Worm (Caenorhabditis elegans) whole organism, mixed stage, embryonic: Measurements from ENCODE around the gene Y116A8C.29.
"Not testable (repeated sequence)": the region's sequence is repeated elsewhere in the genome, so short reads cannot be mapped to it uniquely, and the experiment has no call there.

Source experiments
- M03D4.4 ChIP-seq: sonication (generic microtip); optimal IDR thresholded peaks from 2 replicates; lab custom pipeline; 2017; ENCODE audit warnings: mild to moderate bottlenecking, missing genetic modification characterization, missing compliant biosample characterization
- bed-3 ChIP-seq: fragments of 200-800 bp; sonication (Bioruptor generic); optimal IDR thresholded peaks from 3 replicates; lab custom pipeline; 2018; ENCODE audit warnings: mild to moderate bottlenecking, missing genetic modification characterization, moderate library complexity, missing compliant biosample characterization
- blmp-1 ChIP-seq: fragments of 150-350 bp; optimal IDR thresholded peaks from 2 replicates; lab custom pipeline; 2014; ENCODE audit warnings: missing biosample characterization, missing genetic modification characterization
- ceh-39 ChIP-seq: fragments of 150-350 bp; optimal IDR thresholded peaks from 2 replicates; lab custom pipeline; 2014; ENCODE audit warnings: missing biosample characterization, missing genetic modification characterization
- ceh-43 ChIP-seq: fragments of 200-800 bp; sonication (Bioruptor generic); optimal IDR thresholded peaks from 2 replicates; lab custom pipeline; 2018; ENCODE audit warnings: mild to moderate bottlenecking, missing genetic modification characterization, moderate library complexity, missing compliant biosample characterization
- ceh-83 ChIP-seq: fragments of 200-800 bp; sonication (Bioruptor generic); optimal IDR thresholded peaks from 2 replicates; lab custom pipeline; 2018; ENCODE audit warnings: mild to moderate bottlenecking, missing genetic modification characterization, missing compliant biosample characterization
- cnd-1 ChIP-seq: fragments of 200-800 bp; sonication (Bioruptor generic); optimal IDR thresholded peaks from 2 replicates; lab custom pipeline; 2018; ENCODE audit warnings: mild to moderate bottlenecking, missing genetic modification characterization, missing compliant biosample characterization
- drap-1 ChIP-seq: fragments of 200-800 bp; sonication (Bioruptor generic); optimal IDR thresholded peaks from 3 replicates; lab custom pipeline; 2018; ENCODE audit warnings: mild to moderate bottlenecking, missing genetic modification characterization, missing compliant biosample characterization
- elt-1 ChIP-seq: sonication (generic microtip); optimal IDR thresholded peaks from 2 replicates; lab custom pipeline; 2017; ENCODE audit warnings: missing genetic modification characterization, mild to moderate bottlenecking, missing compliant biosample characterization, antibody characterized with exemption, moderate library complexity, borderline replicate concordance; ENCODE audit not compliant: insufficient read depth
- elt-3 ChIP-seq: fragments of 150-350 bp; optimal IDR thresholded peaks from 2 replicates; lab custom pipeline; 2014; ENCODE audit warnings: missing biosample characterization, missing genetic modification characterization
- flh-1 ChIP-seq: fragments of 200-800 bp; sonication (Bioruptor generic); optimal IDR thresholded peaks from 2 replicates; lab custom pipeline; 2018; ENCODE audit warnings: mild to moderate bottlenecking, missing genetic modification characterization, moderate library complexity, missing compliant biosample characterization
- ham-2 ChIP-seq: fragments of 200-800 bp; sonication (Bioruptor generic); optimal IDR thresholded peaks from 2 replicates; lab custom pipeline; 2018; ENCODE audit warnings: mild to moderate bottlenecking, missing genetic modification characterization, missing compliant biosample characterization
- hlh-1 ChIP-seq: fragments of 150-350 bp; optimal IDR thresholded peaks from 2 replicates; lab custom pipeline; 2014; ENCODE audit warnings: missing biosample characterization, missing genetic modification reagents, missing genetic modification characterization
- lin-32 ChIP-seq: fragments of 200-800 bp; sonication (Bioruptor generic); optimal IDR thresholded peaks from 2 replicates; lab custom pipeline; 2018; ENCODE audit warnings: mild to moderate bottlenecking, missing genetic modification characterization, missing compliant biosample characterization
- lsy-2 ChIP-seq: fragments of 150-350 bp; optimal IDR thresholded peaks from 2 replicates; lab custom pipeline; 2014; ENCODE audit warnings: missing biosample characterization, missing genetic modification characterization
- mab-5 ChIP-seq: fragments of 150-350 bp; optimal IDR thresholded peaks from 2 replicates; lab custom pipeline; 2014; ENCODE audit warnings: missing biosample characterization, missing genetic modification characterization
- mep-1 ChIP-seq: fragments of 150-350 bp; optimal IDR thresholded peaks from 2 replicates; lab custom pipeline; 2017; ENCODE audit warnings: missing biosample characterization, missing genetic modification reagents, missing genetic modification characterization, inconsistent platforms
- mls-2 ChIP-seq: sonication (generic microtip); optimal IDR thresholded peaks from 2 replicates; lab custom pipeline; 2016; ENCODE audit warnings: mild to moderate bottlenecking, missing genetic modification characterization, moderate library complexity, missing compliant biosample characterization
- nhr-12 ChIP-seq: fragments of 150-350 bp; optimal IDR thresholded peaks from 2 replicates; lab custom pipeline; 2014; ENCODE audit warnings: missing biosample characterization, missing genetic modification characterization
- nhr-2 ChIP-seq: fragments of 150-350 bp; optimal IDR thresholded peaks from 2 replicates; lab custom pipeline; 2014; ENCODE audit warnings: missing biosample characterization, missing genetic modification characterization
- nhr-237 ChIP-seq: fragments of 150-350 bp; optimal IDR thresholded peaks from 2 replicates; lab custom pipeline; 2014; ENCODE audit warnings: missing biosample characterization, missing genetic modification characterization
- nhr-28 ChIP-seq: fragments of 150-350 bp; optimal IDR thresholded peaks from 2 replicates; lab custom pipeline; 2014; ENCODE audit warnings: missing biosample characterization, missing genetic modification characterization
- nhr-76 ChIP-seq: sonication (generic microtip); optimal IDR thresholded peaks from 2 replicates; lab custom pipeline; 2017; ENCODE audit warnings: missing biosample characterization, missing genetic modification characterization
- pha-4 ChIP-seq: fragments of 150-350 bp; optimal IDR thresholded peaks from 2 replicates; lab custom pipeline; 2018; ENCODE audit warnings: missing biosample characterization, missing genetic modification reagents, missing genetic modification characterization
- sem-2 ChIP-seq: fragments of 200-800 bp; sonication (Bioruptor generic); optimal IDR thresholded peaks from 2 replicates; lab custom pipeline; 2018; ENCODE audit warnings: mild to moderate bottlenecking, missing genetic modification characterization, missing compliant biosample characterization
- snpc-4 ChIP-seq: fragments of 150-350 bp; optimal IDR thresholded peaks from 2 replicates; lab custom pipeline; 2014; ENCODE audit warnings: missing biosample characterization, missing genetic modification characterization
- sptf-1 ChIP-seq: sonication (generic microtip); optimal IDR thresholded peaks from 2 replicates; lab custom pipeline; 2017; ENCODE audit warnings: mild to moderate bottlenecking, missing genetic modification characterization, moderate library complexity, missing compliant biosample characterization
- tbx-8 ChIP-seq: fragments of 200-800 bp; sonication (Bioruptor generic); optimal IDR thresholded peaks from 2 replicates; lab custom pipeline; 2018; ENCODE audit warnings: mild to moderate bottlenecking, missing genetic modification characterization, moderate library complexity, missing compliant biosample characterization
- unc-120 ChIP-seq: sonication (generic microtip); optimal IDR thresholded peaks from 2 replicates; lab custom pipeline; 2017; ENCODE audit warnings: missing genetic modification characterization, missing compliant biosample characterization; ENCODE audit not compliant: poor library complexity, severe bottlenecking
- unc-62 ChIP-seq: fragments of 150-350 bp; optimal IDR thresholded peaks from 2 replicates; lab custom pipeline; 2014; ENCODE audit warnings: missing biosample characterization, missing genetic modification reagents, missing genetic modification characterization
- zip-8 ChIP-seq: fragments of 150-350 bp; optimal IDR thresholded peaks from 2 replicates; lab custom pipeline; 2014; ENCODE audit warnings: missing biosample characterization, missing genetic modification characterization

Y116A8C.29 gene

DNA sequence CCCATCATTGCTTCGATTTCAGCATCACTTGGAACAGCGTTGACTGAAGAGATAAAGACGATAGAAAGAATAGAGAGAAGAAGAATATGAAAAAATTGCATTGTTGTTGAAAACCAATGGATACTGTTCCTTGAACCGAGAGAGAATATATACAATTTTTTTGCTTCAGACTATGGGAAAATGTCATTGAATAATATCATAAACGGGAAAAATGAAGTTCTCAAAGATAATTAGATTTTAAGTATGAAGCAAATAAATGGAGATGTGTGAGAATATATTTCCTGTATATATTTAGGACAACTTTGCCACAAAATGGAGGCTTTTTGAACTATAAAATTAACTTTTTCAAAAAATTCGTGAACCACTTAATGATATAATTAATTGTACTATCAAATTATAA lies 35.8 kb upstream of the Y116A8C.29 start, which contains the start of gene Y116A8C.44:
Gene Y116A8C.44, minus strand, starts transcription at position 101 of the 400 bp plus-strand sequence.
- no peak for TF ChIP-seq nhr-12
- no peak for TF ChIP-seq tbx-8
- TF ChIP-seq lin-32 (GFP tag; lab: Kevin White, UChicago): no peak
- no peak for TF ChIP-seq unc-62 (GFP tag; lab: Kevin White, UChicago)
- no peak for TF ChIP-seq ham-2 (GFP tag; lab: Kevin White, UChicago)
- no peak for TF ChIP-seq bed-3
- no peak for TF ChIP-seq ceh-43 (GFP tag; lab: Kevin White, UChicago)
- no peak for TF ChIP-seq M03D4.4 (tag; lab: Kevin White, UChicago)
- no peak for TF ChIP-seq blmp-1 (tag; lab: Kevin White, UChicago)
- no peak for TF ChIP-seq flh-1 (GFP tag; lab: Kevin White, UChicago)
- TF ChIP-seq, all 35 proteins: peak for 0

- not testable (repeated sequence) for TF ChIP-seq nhr-2 (tag; lab: Kevin White, UChicago); lsy-2 (tag; lab: Kevin White, UChicago); mls-2
Observed at ce11 chrIV:17063700-17064099, 30.1 kb upstream of the Y116A8C.29 start, which contains the start of gene Y116A8C.467. TSS of gene Y116A8C.467 (minus strand) at chrIV:17063800.

DNA sequence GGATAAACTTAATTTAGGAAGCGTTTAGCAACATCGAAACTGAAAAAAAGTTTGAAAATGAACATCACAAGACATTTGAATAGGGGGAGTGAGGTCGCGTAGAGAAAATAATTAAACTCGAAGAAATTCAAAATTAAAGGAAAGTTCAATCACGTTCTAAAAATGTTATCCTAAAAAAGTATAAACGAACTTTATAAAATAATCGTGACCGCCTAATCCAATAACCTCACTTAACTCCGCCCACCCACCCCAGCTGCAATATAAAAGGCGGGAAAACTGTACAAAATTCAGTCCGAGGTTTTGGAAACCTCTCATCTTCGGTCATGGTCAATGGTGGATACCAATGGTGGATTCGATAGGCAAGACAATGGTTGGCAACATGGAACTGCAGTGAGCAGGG lies 28.9 kb upstream of the Y116A8C.29 start, which contains the start of gene Y116A8C.465:
Gene Y116A8C.465, plus strand, starts transcription at position 301 of the 400 bp plus-strand sequence.
- not testable (repeated sequence) for TF ChIP-seq ceh-39 (tag; lab: Kevin White, UChicago); unc-62 (GFP tag; lab: Kevin White, UChicago); lsy-2 (tag; lab: Kevin White, UChicago)

DNA sequence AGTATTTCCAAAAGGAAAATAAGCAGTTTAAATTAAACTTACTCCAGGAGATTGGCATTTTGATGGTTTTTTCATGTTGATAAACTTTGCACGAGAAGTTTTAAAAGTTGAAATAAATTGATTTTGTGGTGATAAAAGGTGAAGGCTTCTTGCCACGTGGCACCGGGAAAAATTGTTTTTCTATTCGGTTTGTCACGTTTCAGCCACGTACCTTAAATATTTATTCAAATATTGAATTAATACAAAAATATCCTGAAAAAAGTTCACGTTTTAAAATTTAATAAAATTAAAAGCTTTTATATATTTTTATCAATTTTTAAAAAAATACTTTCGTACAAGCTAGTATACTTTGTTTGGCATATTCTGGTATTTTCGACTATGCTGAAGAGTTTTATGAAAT lies 23.0 kb upstream of the Y116A8C.29 start, which contains the start of gene Y116A8C.24:
Gene Y116A8C.24, minus strand, starts transcription at position 101 of the 400 bp plus-strand sequence.
- TF ChIP-seq mls-2; sem-2 (GFP tag; lab: Kevin White, UChicago); pha-4 (tag; lab: Kevin White, UChicago): not testable (repeated sequence)

DNA sequence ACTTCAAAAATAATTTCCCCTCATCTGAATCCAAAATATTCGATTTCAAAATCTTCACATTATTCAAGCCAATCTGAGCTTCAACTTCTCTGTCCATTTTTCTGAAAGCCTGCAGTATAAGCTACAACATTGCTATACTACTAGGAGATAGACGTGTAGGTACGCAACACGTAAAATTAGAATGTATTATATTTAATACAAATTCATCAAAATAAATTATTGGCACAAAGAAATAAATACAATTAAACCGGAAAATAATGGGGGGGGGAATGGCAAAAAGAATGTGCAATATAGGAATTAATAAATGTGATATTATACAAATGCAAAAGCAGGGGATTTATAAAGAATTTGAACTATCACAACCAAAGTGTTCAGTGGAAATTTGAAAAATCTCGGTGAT lies 15.2 kb upstream of the Y116A8C.29 start, which contains the start of gene Y116A8C.25:
Gene Y116A8C.25, minus strand, starts transcription at position 101 of the 400 bp plus-strand sequence.
- no peak for TF ChIP-seq hlh-1
- TF ChIP-seq elt-1 (tag; lab: Kevin White, UChicago): no peak

ce11 chrIV:17084317-17084716 lies 9.5 kb upstream of the Y116A8C.29 start:
- TF ChIP-seq lsy-2 (tag; lab: Kevin White, UChicago) (no peak), sptf-1 (tag; lab: Kevin White, UChicago) (no peak)
- TF ChIP-seq, all 35 proteins: peak for 0

- TF ChIP-seq nhr-12 (no peak), elt-3 (tag; lab: Kevin White, UChicago) (no peak), M03D4.4 (tag; lab: Kevin White, UChicago) (no peak), snpc-4 (no peak)
- TF ChIP-seq, all 35 proteins: peak for 0
Observed at ce11 chrIV:17084839-17085238, 9.0 kb upstream of the Y116A8C.29 start.

ce11 chrIV:17087384-17088099 lies 6.3 kb upstream of the Y116A8C.29 start, which contains the start of the genes snx-13 and snr-1:
TSS of gene snx-13 (minus strand) at chrIV:17087438.
TSS of gene snr-1 (plus strand) at chrIV:17088049.
- TF ChIP-seq elt-3 (tag; lab: Kevin White, UChicago) (no peak), tbx-8 (peak; percentile 90), ceh-39 (tag; lab: Kevin White, UChicago) (peak; percentile 58), mab-5 (tag; lab: Kevin White, UChicago) (no peak), sem-2 (GFP tag; lab: Kevin White, UChicago) (peak; percentile 80), lsy-2 (tag; lab: Kevin White, UChicago) (peak; percentile 72), hlh-1 (no peak), unc-120 (peak; percentile 51), pha-4 (tag; lab: Kevin White, UChicago) (peak; percentile 50), nhr-76 (no peak), unc-62 (GFP tag; lab: Kevin White, UChicago) (no peak), ceh-83 (GFP tag; lab: Kevin White, UChicago) (peak; percentile 90), elt-1 (tag; lab: Kevin White, UChicago) (no peak), M03D4.4 (tag; lab: Kevin White, UChicago) (peak; percentile 88), nhr-28 (tag; lab: Kevin White, UChicago) (no peak), mep-1 (peak; percentile 77), flh-1 (GFP tag; lab: Kevin White, UChicago) (peak; percentile 33), nhr-12 (no peak), nhr-2 (tag; lab: Kevin White, UChicago) (no peak), zip-8 (tag; lab: Kevin White, UChicago) (no peak), sptf-1 (tag; lab: Kevin White, UChicago) (peak; percentile 98), lin-32 (GFP tag; lab: Kevin White, UChicago) (peak; percentile 84), cnd-1 (tag; lab: Kevin White, UChicago) (peak; percentile 92), ceh-43 (GFP tag; lab: Kevin White, UChicago) (peak; percentile 82), drap-1 (peak; percentile 87), nhr-237 (tag; lab: Kevin White, UChicago) (peak; percentile 58)
